Worm (Caenorhabditis elegans): ENCODE data around the gene T02B11.4.

DNA sequence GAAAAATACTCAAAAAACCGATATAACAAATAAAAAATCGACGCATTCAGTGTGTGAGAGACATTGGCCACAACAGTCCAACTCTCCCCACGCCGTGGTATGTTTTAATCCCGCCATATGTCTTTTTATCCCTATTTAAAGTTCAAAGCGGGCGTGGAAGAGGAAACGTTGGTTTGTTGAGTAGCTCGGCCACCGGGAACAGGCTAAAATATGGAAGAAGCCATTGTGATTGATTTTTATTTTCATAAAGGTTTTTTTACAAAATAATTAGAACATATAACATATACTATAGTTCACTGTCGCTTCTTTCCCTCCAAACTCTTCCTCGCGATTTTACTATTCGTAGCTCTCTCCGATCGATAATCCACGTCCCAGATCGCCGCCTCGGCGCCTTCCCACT, 28.2 kb upstream of the T02B11.4 start, which contains the start of gene nas-32:
- TF ChIP-seq ceh-13 (GFP tag; optimal IDR thresholded peaks at IDR 0.05), result no peak
- no peak for TF ChIP-seq tra-4 (tag; optimal IDR thresholded peaks at IDR 0.05)
- no peak for TF ChIP-seq ceh-36 (tag; optimal IDR thresholded peaks at IDR 0.05)
- no peak for TF ChIP-seq ama-1 (optimal IDR thresholded peaks at IDR 0.05)
- TF ChIP-seq pes-1 (GFP tag; IDR thresholded peaks at IDR 0.05), result no peak
- no peak for TF ChIP-seq sea-1 (GFP tag; conservative IDR thresholded peaks at IDR 0.05)
- no peak for TF ChIP-seq B0310.2 (tag; optimal IDR thresholded peaks at IDR 0.05)
- no peak for TF ChIP-seq F13C5.2 (tag; optimal IDR thresholded peaks at IDR 0.05)
- no peak for TF ChIP-seq scrt-1 (GFP tag; IDR thresholded peaks at IDR 0.05)
- TF ChIP-seq hmg-4 (GFP tag; optimal IDR thresholded peaks at IDR 0.05), result no peak
- TF ChIP-seq ets-7 (tag; optimal IDR thresholded peaks at IDR 0.05), result no peak
- TF ChIP-seq flt-1 (GFP tag; IDR thresholded peaks at IDR 0.05), result no peak
- TF ChIP-seq aly-1 (tag; optimal IDR thresholded peaks at IDR 0.05), result no peak
- no peak for TF ChIP-seq tbx-37 (GFP tag; conservative IDR thresholded peaks at IDR 0.05)
